Worm (Caenorhabditis elegans): Measurements from ENCODE around the gene srw-63.

DNA sequence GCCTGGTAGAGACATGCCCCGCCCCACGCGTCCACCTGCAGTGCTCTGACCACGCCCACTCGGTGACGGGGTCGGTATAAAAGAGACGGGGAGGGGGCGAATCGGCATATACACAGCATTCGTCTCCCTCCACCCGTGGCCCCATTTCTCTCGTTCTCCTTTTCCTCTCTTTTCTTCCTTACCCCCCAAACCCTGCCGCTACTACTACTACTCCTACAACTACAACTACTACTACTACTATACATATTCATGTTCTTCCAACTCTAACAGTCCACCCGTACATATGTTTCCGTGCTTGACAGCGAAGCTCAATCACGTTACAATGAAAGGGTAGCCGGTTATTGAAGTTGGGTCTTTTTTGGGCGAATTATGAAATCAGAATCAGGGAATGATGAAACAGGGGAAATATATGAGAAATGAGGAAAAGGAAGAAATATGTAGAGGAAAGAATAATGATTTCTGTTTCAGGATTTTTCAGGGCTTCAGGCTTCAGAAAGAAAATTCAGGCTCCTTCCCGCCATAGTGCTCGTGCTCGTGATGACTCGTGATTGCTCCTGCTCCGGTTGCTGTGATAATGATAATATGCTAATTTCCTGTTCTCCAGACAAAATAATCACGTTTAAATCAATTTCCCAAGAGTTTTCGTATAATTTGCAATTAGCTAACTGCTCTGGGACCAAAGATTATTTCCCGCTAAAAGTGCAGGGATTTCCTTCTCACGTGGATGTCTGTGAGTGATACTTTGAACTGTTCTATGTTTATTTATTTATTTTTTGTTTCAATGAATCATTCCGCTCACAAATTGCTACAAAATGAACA, 18.2 kb upstream of the srw-63 start:
- no peak for TF ChIP-seq ceh-82 (tag; optimal IDR thresholded peaks at IDR 0.05)
- TF ChIP-seq nhr-237 (tag; optimal IDR thresholded peaks at IDR 0.05) = peak; percentile 35
- TF ChIP-seq cey-2 (tag; optimal IDR thresholded peaks at IDR 0.05; ENCODE audit: borderline replicate concordance, insufficient read depth) = peak; percentile 76
- no peak for TF ChIP-seq fkh-10 (GFP tag; optimal IDR thresholded peaks at IDR 0.05)
- peak; percentile 82 for TF ChIP-seq spr-1 (tag; optimal IDR thresholded peaks at IDR 0.05)

All from whole organism, L4 larva.